Fruit fly (Drosophila melanogaster) whole organism, prepupa: ENCODE data around the gene nmdyn-D6.

Experiments
- CG10631 ChIP-seq: fragments of 200-800 bp; sonication (Bioruptor generic); optimal IDR thresholded peaks from 2 replicates; lab custom pipeline; 2016; ENCODE audit warnings: missing biosample characterization, missing genetic modification characterization
- CG10669 ChIP-seq: fragments of 200-800 bp; sonication (Bioruptor generic); optimal IDR thresholded peaks from 3 replicates; lab custom pipeline; 2018; ENCODE audit warnings: missing biosample characterization, mild to moderate bottlenecking, missing genetic modification characterization, moderate library complexity
- CG11294 ChIP-seq: fragments of 200-800 bp; sonication (Bioruptor generic); IDR thresholded peaks from 2 replicates; pipeline ENCODE4 v1.3.6; 2022; ENCODE audit warnings: missing biosample characterization, missing genetic modification characterization
- CG11762 ChIP-seq: fragments of 200-800 bp; sonication (Bioruptor generic); optimal IDR thresholded peaks from 3 replicates; lab custom pipeline; 2016; ENCODE audit warnings: missing biosample characterization, missing genetic modification characterization; ENCODE audit not compliant: insufficient read depth
- CG11902 ChIP-seq: fragments of 200-800 bp; sonication (Bioruptor generic); optimal IDR thresholded peaks from 3 replicates; lab custom pipeline; 2016; ENCODE audit warnings: missing biosample characterization, missing genetic modification characterization
- CG15336 ChIP-seq: fragments of 200-800 bp; sonication (Bioruptor generic); IDR thresholded peaks from 2 replicates; pipeline ENCODE4 v1.3.6; 2022; ENCODE audit warnings: missing biosample characterization, missing genetic modification characterization
- CG1621 ChIP-seq: fragments of 200-800 bp; sonication (Bioruptor generic); optimal IDR thresholded peaks from 3 replicates; lab custom pipeline; 2018; ENCODE audit warnings: missing biosample characterization, mild to moderate bottlenecking, missing genetic modification characterization
- CG16779 ChIP-seq: fragments of 200-800 bp; sonication (Bioruptor generic); optimal IDR thresholded peaks from 3 replicates; lab custom pipeline; 2017; ENCODE audit warnings: missing biosample characterization, mild to moderate bottlenecking, missing genetic modification characterization
- CG3032 ChIP-seq: fragments of 200-800 bp; optimal IDR thresholded peaks from 2 replicates; lab custom pipeline; 2019; ENCODE audit warnings: missing biosample characterization, mild to moderate bottlenecking, missing genetic modification characterization, moderate library complexity
- CG31627 ChIP-seq: fragments of 200-800 bp; sonication (Bioruptor generic); optimal IDR thresholded peaks from 3 replicates; lab custom pipeline; 2016; ENCODE audit warnings: missing biosample characterization, missing genetic modification characterization
- CG32006 ChIP-seq: fragments of 200-800 bp; sonication (Bioruptor generic); optimal IDR thresholded peaks from 3 replicates; lab custom pipeline; 2017; ENCODE audit warnings: missing biosample characterization, mild to moderate bottlenecking, missing genetic modification characterization
- CG34406 ChIP-seq: fragments of 200-800 bp; sonication (Bioruptor generic); optimal IDR thresholded peaks from 3 replicates; lab custom pipeline; 2016; ENCODE audit warnings: missing biosample characterization, missing genetic modification characterization
- CG3919 ChIP-seq: fragments of 200-800 bp; sonication (Bioruptor generic); optimal IDR thresholded peaks from 3 replicates; lab custom pipeline; 2016; ENCODE audit warnings: missing biosample characterization, missing genetic modification characterization
- CG6163 ChIP-seq: fragments of 200-800 bp; sonication (Bioruptor generic); IDR thresholded peaks from 3 replicates; pipeline ENCODE4 v1.3.6; 2022; ENCODE audit warnings: missing biosample characterization, missing genetic modification characterization
- CG6276 ChIP-seq: fragments of 200-800 bp; sonication (Bioruptor generic); optimal IDR thresholded peaks from 2 replicates; lab custom pipeline; 2017; ENCODE audit warnings: missing biosample characterization, mild to moderate bottlenecking, missing genetic modification characterization
- CG6792 ChIP-seq: fragments of 200-800 bp; sonication (Bioruptor generic); optimal IDR thresholded peaks from 3 replicates; lab custom pipeline; 2016; ENCODE audit warnings: missing biosample characterization, missing genetic modification characterization
- CG6808 ChIP-seq: fragments of 200-800 bp; sonication (Bioruptor generic); optimal IDR thresholded peaks from 3 replicates; lab custom pipeline; 2017; ENCODE audit warnings: missing biosample characterization, missing genetic modification characterization, mild to moderate bottlenecking, moderate library complexity, missing genetic modification reagents
- CG6854 ChIP-seq: fragments of 200-800 bp; sonication (Bioruptor generic); optimal IDR thresholded peaks from 2 replicates; lab custom pipeline; 2017; ENCODE audit warnings: missing biosample characterization, mild to moderate bottlenecking, missing genetic modification characterization
- CG7368 ChIP-seq: fragments of 200-800 bp; sonication (Bioruptor generic); optimal IDR thresholded peaks from 3 replicates; lab custom pipeline; 2016; ENCODE audit warnings: missing biosample characterization, missing genetic modification characterization
- CG8319 ChIP-seq: fragments of 200-800 bp; sonication (Bioruptor generic); optimal IDR thresholded peaks from 3 replicates; lab custom pipeline; 2016; ENCODE audit warnings: missing biosample characterization, missing genetic modification characterization
- CG8632 ChIP-seq: fragments of 200-800 bp; sonication (Bioruptor generic); optimal IDR thresholded peaks from 3 replicates; lab custom pipeline; 2016; ENCODE audit warnings: missing biosample characterization, missing genetic modification characterization
- CG9139 ChIP-seq: fragments of 200-800 bp; sonication (Bioruptor generic); optimal IDR thresholded peaks from 3 replicates; lab custom pipeline; 2017; ENCODE audit warnings: missing biosample characterization, mild to moderate bottlenecking, missing genetic modification characterization
- Eip75B ChIP-seq: fragments of 200-800 bp; sonication (Bioruptor generic); optimal IDR thresholded peaks from 3 replicates; lab custom pipeline; 2016; ENCODE audit warnings: missing biosample characterization, missing genetic modification characterization
- Eip78C ChIP-seq: fragments of 200-800 bp; sonication (Bioruptor generic); peaks from one replicate; lab custom pipeline; 2016; ENCODE audit warnings: missing biosample characterization, missing genetic modification characterization
- Eip93F ChIP-seq: fragments of 200-800 bp; sonication (Bioruptor generic); optimal IDR thresholded peaks from 2 replicates; lab custom pipeline; 2016; ENCODE audit warnings: missing biosample characterization, mild to moderate bottlenecking, missing genetic modification characterization
- Gug ChIP-seq: fragments of 200-800 bp; sonication (Bioruptor generic); IDR thresholded peaks from 2 replicates; pipeline ENCODE4 v1.3.6; 2022; ENCODE audit warnings: missing biosample characterization, missing genetic modification characterization
- Hr39 ChIP-seq: fragments of 200-800 bp; sonication (Bioruptor generic); optimal IDR thresholded peaks from 2 replicates; lab custom pipeline; 2016; ENCODE audit warnings: missing biosample characterization, missing genetic modification characterization
- Lpt ChIP-seq: fragments of 200-800 bp; sonication (Bioruptor generic); optimal IDR thresholded peaks from 3 replicates; lab custom pipeline; 2016; ENCODE audit warnings: missing biosample characterization, missing genetic modification characterization
- Met ChIP-seq: fragments of 200-800 bp; sonication (Bioruptor generic); optimal IDR thresholded peaks from 3 replicates; lab custom pipeline; 2016; ENCODE audit warnings: missing biosample characterization, missing genetic modification characterization
- OdsH ChIP-seq: fragments of 200-800 bp; sonication (Bioruptor generic); optimal IDR thresholded peaks from 3 replicates; lab custom pipeline; 2016; ENCODE audit warnings: missing biosample characterization, missing genetic modification characterization
- Smox ChIP-seq: fragments of 200-800 bp; sonication (Bioruptor generic); optimal IDR thresholded peaks from 3 replicates; lab custom pipeline; 2016; ENCODE audit warnings: missing biosample characterization, missing genetic modification characterization
- Sox102F ChIP-seq: fragments of 200-800 bp; sonication (Bioruptor generic); optimal IDR thresholded peaks from 2 replicates; lab custom pipeline; 2016; ENCODE audit warnings: missing biosample characterization, mild to moderate bottlenecking, missing genetic modification characterization
- achi ChIP-seq: fragments of 200-800 bp; sonication (Bioruptor generic); optimal IDR thresholded peaks from 3 replicates; lab custom pipeline; 2016; ENCODE audit warnings: missing biosample characterization, missing genetic modification characterization
- acj6 ChIP-seq: fragments of 200-800 bp; sonication (Bioruptor generic); optimal IDR thresholded peaks from 3 replicates; lab custom pipeline; 2016; ENCODE audit warnings: missing biosample characterization, missing genetic modification characterization
- cyc ChIP-seq: fragments of 200-800 bp; sonication (Bioruptor generic); optimal IDR thresholded peaks from 3 replicates; lab custom pipeline; 2016; ENCODE audit warnings: missing biosample characterization, missing genetic modification characterization
- dac ChIP-seq: fragments of 200-800 bp; sonication (Bioruptor generic); optimal IDR thresholded peaks from 2 replicates; lab custom pipeline; 2017; ENCODE audit warnings: missing biosample characterization, mild to moderate bottlenecking, missing genetic modification characterization
- dsx ChIP-seq: fragments of 200-800 bp; optimal IDR thresholded peaks from 3 replicates; lab custom pipeline; 2019; ENCODE audit warnings: missing biosample characterization, mild to moderate bottlenecking, missing genetic modification characterization, moderate library complexity; ENCODE audit not compliant: poor library complexity, severe bottlenecking
- eg ChIP-seq: fragments of 200-800 bp; sonication (Bioruptor generic); IDR thresholded peaks from 3 replicates; pipeline ENCODE4 v1.3.6; 2022; ENCODE audit warnings: missing biosample characterization, missing genetic modification characterization
- fd59A ChIP-seq: fragments of 200-800 bp; sonication (Bioruptor generic); optimal IDR thresholded peaks from 2 replicates; lab custom pipeline; 2017; ENCODE audit warnings: missing biosample characterization, mild to moderate bottlenecking, missing genetic modification characterization, missing genetic modification reagents
- fkh ChIP-seq: fragments of 200-800 bp; sonication (Bioruptor generic); optimal IDR thresholded peaks from 3 replicates; lab custom pipeline; 2017; ENCODE audit warnings: missing biosample characterization, mild to moderate bottlenecking, missing genetic modification characterization, moderate library complexity
- lz ChIP-seq: fragments of 200-800 bp; sonication (Bioruptor generic); optimal IDR thresholded peaks from 3 replicates; lab custom pipeline; 2016; ENCODE audit warnings: missing biosample characterization, missing genetic modification characterization
- net ChIP-seq: fragments of 200-800 bp; sonication (Bioruptor generic); optimal IDR thresholded peaks from 3 replicates; lab custom pipeline; 2016; ENCODE audit warnings: missing biosample characterization, missing genetic modification characterization
- salr ChIP-seq, 2 experiments: fragments of 200-800 bp; sonication (Bioruptor generic); optimal IDR thresholded peaks; 3 replicates each; lab custom pipeline; 2016 to 2018; ENCODE audit warnings: missing biosample characterization in 2 of 2, missing genetic modification characterization in 2 of 2, mild to moderate bottlenecking in 1 of 2
- spab ChIP-seq: fragments of 200-800 bp; sonication (Bioruptor generic); optimal IDR thresholded peaks from 2 replicates; lab custom pipeline; 2017; ENCODE audit warnings: missing biosample characterization, mild to moderate bottlenecking, missing genetic modification characterization, missing genetic modification reagents
- ss ChIP-seq, 2 experiments: fragments of 200-800 bp; sonication (Bioruptor generic); optimal IDR thresholded peaks; 2 replicates in 1 of 2; 3 replicates in 1 of 2; lab custom pipeline; 2017 to 2018; ENCODE audit warnings: mild to moderate bottlenecking in 2 of 2, missing biosample characterization in 2 of 2, missing genetic modification characterization in 2 of 2, moderate library complexity in 1 of 2
- svp ChIP-seq: fragments of 200-800 bp; sonication (Bioruptor generic); peaks from one replicate; lab custom pipeline; 2016; ENCODE audit warnings: missing biosample characterization, missing genetic modification characterization
- topi ChIP-seq: fragments of 200-800 bp; sonication (Bioruptor generic); optimal IDR thresholded peaks from 3 replicates; lab custom pipeline; 2016; ENCODE audit warnings: missing biosample characterization, missing genetic modification characterization
- vri ChIP-seq: fragments of 200-800 bp; sonication (Bioruptor generic); optimal IDR thresholded peaks from 3 replicates; lab custom pipeline; 2016; ENCODE audit warnings: missing biosample characterization, mild to moderate bottlenecking, missing genetic modification characterization

Gene nmdyn-D6

dm6 chrX:14606873-14607272, 23.4 kb downstream of the nmdyn-D6 start (continued):
- TF ChIP-seq CG1621 (tag; lab: Kevin White, UChicago) (no peak), CG11762 (GFP tag; lab: Kevin White, UChicago) (no peak), Eip75B (no peak), CG31627 (no peak), CG10631 (GFP tag; lab: Kevin White, UChicago) (no peak), CG34406 (GFP tag; lab: Kevin White, UChicago) (no peak), CG6854 (no peak), CG8632 (GFP tag; lab: Kevin White, UChicago) (no peak), salr (GFP tag; optimal IDR thresholded peaks at IDR 0.05; lab: Kevin White, UChicago) (no peak), CG11902 (no peak), CG6276 (GFP tag; lab: Kevin White, UChicago) (no peak), CG9139 (no peak), spab (GFP tag; lab: Kevin White, UChicago) (no peak), vri (GFP tag; lab: Kevin White, UChicago) (no peak), Gug (GFP tag; lab: Robert Waterston, UW) (peak; percentile 14; the same call in 1 of the 2 replicates), cyc (GFP tag; lab: Kevin White, UChicago) (no peak), fd59A (GFP tag; lab: Kevin White, UChicago) (no peak), achi (GFP tag; lab: Kevin White, UChicago) (no peak), ss (GFP tag; optimal IDR thresholded peaks at IDR 0.05; lab: Kevin White, UChicago) (no peak), OdsH (peak; percentile 1), eg (GFP tag; lab: Robert Waterston, UW) (peak; percentile 31; the same call in 1 of the 3 replicates), CG6792 (GFP tag; lab: Kevin White, UChicago) (no peak), Smox (GFP tag; lab: Kevin White, UChicago) (no peak), CG8319 (no peak), Eip93F (no peak), fkh (GFP tag; lab: Kevin White, UChicago) (no peak), Hr39 (GFP tag; lab: Kevin White, UChicago) (no peak), topi (GFP tag; lab: Kevin White, UChicago) (no peak)

DNA sequence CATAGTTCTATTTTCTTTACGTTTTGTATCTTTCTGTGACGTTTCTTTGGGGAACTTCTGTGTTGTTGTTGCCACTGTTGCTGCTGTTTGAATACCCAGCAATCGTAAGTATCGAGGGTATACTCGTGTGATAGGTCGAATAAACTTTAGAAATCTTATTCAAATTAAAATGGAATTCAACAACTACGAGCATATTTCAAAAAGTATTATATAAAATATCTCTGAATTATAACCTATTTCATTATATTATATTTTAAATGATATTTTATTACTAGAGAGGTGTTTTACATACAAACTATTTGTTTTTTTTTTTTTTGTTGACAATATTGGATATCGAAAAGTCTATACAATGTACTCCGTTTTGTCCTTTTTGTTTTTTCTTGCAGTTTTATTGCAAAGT, 25.7 kb downstream of the nmdyn-D6 start:
- TF ChIP-seq CG7368 (GFP tag; lab: Kevin White, UChicago) = no peak
- TF ChIP-seq CG15336 (GFP tag; lab: Robert Waterston, UW) = peak; percentile 59
- peak; percentile 32 for TF ChIP-seq CG10631 (GFP tag; lab: Kevin White, UChicago)
- TF ChIP-seq eg (GFP tag; lab: Robert Waterston, UW) = no peak
- TF ChIP-seq Smox (GFP tag; lab: Kevin White, UChicago) = no peak
- no peak for TF ChIP-seq CG6792 (GFP tag; lab: Kevin White, UChicago)
- TF ChIP-seq fd59A (GFP tag; lab: Kevin White, UChicago) = no peak
- no peak for TF ChIP-seq Met
- TF ChIP-seq CG6163 (GFP tag; lab: Robert Waterston, UW) = no peak
- no peak for TF ChIP-seq ss (GFP tag; optimal IDR thresholded peaks at IDR 0.05; lab: Kevin White, UChicago)
- TF ChIP-seq Eip93F = no peak
- TF ChIP-seq CG1621 (tag; lab: Kevin White, UChicago) = no peak
- TF ChIP-seq Sox102F = no peak
- TF ChIP-seq CG31627 = no peak
- peak; percentile 26 for TF ChIP-seq CG6276 (GFP tag; lab: Kevin White, UChicago)
- no peak for TF ChIP-seq CG11294 (GFP tag; lab: Robert Waterston, UW)
- TF ChIP-seq achi (GFP tag; lab: Kevin White, UChicago) = peak; percentile 14
- no peak for TF ChIP-seq CG10669 (GFP tag; lab: Kevin White, UChicago)
- no peak for TF ChIP-seq CG6808 (GFP tag; lab: Kevin White, UChicago)
- peak; percentile 25 for TF ChIP-seq acj6
- peak; percentile 18 for TF ChIP-seq CG3032 (tag; lab: Kevin White, UChicago)
- no peak for TF ChIP-seq CG11762 (GFP tag; lab: Kevin White, UChicago)
- TF ChIP-seq topi (GFP tag; lab: Kevin White, UChicago) = no peak
- no peak for TF ChIP-seq vri (GFP tag; lab: Kevin White, UChicago)
- TF ChIP-seq dac (GFP tag; lab: Kevin White, UChicago) = no peak
- TF ChIP-seq svp = no peak
- TF ChIP-seq dsx (GFP tag; lab: Kevin White, UChicago) = peak; percentile 15
- no peak for TF ChIP-seq OdsH
- TF ChIP-seq net = no peak
- no peak for TF ChIP-seq CG9139
- TF ChIP-seq Lpt (GFP tag; lab: Kevin White, UChicago) = peak; percentile 18
- no peak for TF ChIP-seq CG16779 (tag; lab: Kevin White, UChicago)
- TF ChIP-seq CG3919 = peak; percentile 15
- TF ChIP-seq lz = no peak
- no peak for TF ChIP-seq cyc (GFP tag; lab: Kevin White, UChicago)
- no peak for TF ChIP-seq CG8632 (GFP tag; lab: Kevin White, UChicago)
- no peak for TF ChIP-seq fkh (GFP tag; lab: Kevin White, UChicago)
- TF ChIP-seq CG32006 = peak; percentile 60
- peak; percentile 33 for TF ChIP-seq Eip78C
